Worm (Caenorhabditis elegans) whole organism, L1 larva: Measurements from ENCODE around the gene mlt-10.

Experiments
- blmp-1 ChIP-seq: fragments of 150-350 bp; optimal IDR thresholded peaks from 2 replicates; lab custom pipeline; 2014; ENCODE audit warnings: missing biosample characterization, missing genetic modification characterization
- dpl-1 ChIP-seq, 3 experiments: fragments of 150-350 bp in 2 of 3; sonication (generic microtip) in 1 of 3; optimal IDR thresholded peaks; 2 replicates each; lab custom pipeline; 2014 to 2017; ENCODE audit warnings: missing biosample characterization in 3 of 3, missing genetic modification characterization in 3 of 3, missing genetic modification reagents in 3 of 3
- nhr-12 ChIP-seq: sonication (generic microtip); optimal IDR thresholded peaks from 2 replicates; lab custom pipeline; 2017; ENCODE audit warnings: missing biosample characterization, missing genetic modification characterization
- nhr-77 ChIP-seq: fragments of 150-350 bp; optimal IDR thresholded peaks from 2 replicates; lab custom pipeline; 2014; ENCODE audit warnings: missing biosample characterization, missing genetic modification characterization
- snpc-4 ChIP-seq: fragments of 150-350 bp; optimal IDR thresholded peaks from 2 replicates; lab custom pipeline; 2014; ENCODE audit warnings: missing biosample characterization, missing genetic modification characterization
- zag-1 ChIP-seq: fragments of 150-350 bp; optimal IDR thresholded peaks from 2 replicates; lab custom pipeline; 2014; ENCODE audit warnings: missing biosample characterization, missing genetic modification characterization

ce11 chrII:587533-587932 lies 41.0 kb downstream of the mlt-10 start, which contains the start of gene fbxb-34:
- TF ChIP-seq snpc-4 (tag; lab: Kevin White, UChicago): no peak
- TF ChIP-seq nhr-12 (tag; lab: Kevin White, UChicago): no peak
- TF ChIP-seq zag-1 (tag; lab: Kevin White, UChicago): no peak
- no peak for TF ChIP-seq nhr-77 (tag; lab: Kevin White, UChicago)
- TF ChIP-seq dpl-1 (GFP tag; optimal IDR thresholded peaks at IDR 0.05; lab: Kevin White, UChicago): no peak
- TF ChIP-seq blmp-1: no peak
